Fruit fly (Drosophila melanogaster) whole organism, embryonic: ENCODE measurements around the gene Pi4KIIalpha.

ENCODE experiments used
- Asciz ChIP-seq: fragments of 200-800 bp; sonication (Bioruptor generic); optimal IDR thresholded peaks from 2 replicates; lab custom pipeline; 2017; ENCODE audit warnings: missing biosample characterization, mild to moderate bottlenecking, missing genetic modification characterization, missing genetic modification reagents
- B-H2 ChIP-seq: fragments of 200-800 bp; sonication (Bioruptor generic); optimal IDR thresholded peaks from 2 replicates; lab custom pipeline; 2018; ENCODE audit warnings: missing biosample characterization, mild to moderate bottlenecking, missing genetic modification characterization
- CG10209 ChIP-seq: fragments of 200-800 bp; sonication (Bioruptor generic); optimal IDR thresholded peaks from 3 replicates; lab custom pipeline; 2017; ENCODE audit warnings: missing biosample characterization, mild to moderate bottlenecking, missing genetic modification characterization, missing genetic modification reagents
- CG10267 ChIP-seq: fragments of 200-800 bp; sonication (Bioruptor generic); optimal IDR thresholded peaks from 2 replicates; lab custom pipeline; 2018; ENCODE audit warnings: missing biosample characterization, mild to moderate bottlenecking, missing genetic modification characterization, moderate library complexity
- CG10543 ChIP-seq: fragments of 200-800 bp; sonication (Bioruptor generic); optimal IDR thresholded peaks from 3 replicates; lab custom pipeline; 2017; ENCODE audit warnings: missing biosample characterization, mild to moderate bottlenecking, missing genetic modification characterization, moderate library complexity
- CG11504 ChIP-seq: fragments of 200-800 bp; sonication (Bioruptor generic); optimal IDR thresholded peaks from 3 replicates; lab custom pipeline; 2019; ENCODE audit warnings: missing biosample characterization, mild to moderate bottlenecking, missing genetic modification characterization, moderate library complexity
- CG12942 ChIP-seq: fragments of 200-800 bp; sonication (Bioruptor generic); optimal IDR thresholded peaks from 3 replicates; lab custom pipeline; 2016; ENCODE audit warnings: missing biosample characterization, missing genetic modification characterization
- CG13296 ChIP-seq: fragments of 200-800 bp; sonication (Bioruptor generic); optimal IDR thresholded peaks from 3 replicates; lab custom pipeline; 2018; ENCODE audit warnings: missing biosample characterization, mild to moderate bottlenecking, missing genetic modification characterization
- CG14667 ChIP-seq: fragments of 200-800 bp; sonication (Bioruptor generic); IDR thresholded peaks from 2 replicates; pipeline ENCODE4 v1.3.6; 2022; ENCODE audit warnings: missing biosample characterization, missing genetic modification characterization
- CG14860 ChIP-seq: fragments of 200-800 bp; sonication (Bioruptor generic); IDR thresholded peaks from 3 replicates; pipeline ENCODE4 v1.3.6; 2022; ENCODE audit warnings: missing biosample characterization, missing genetic modification characterization; ENCODE audit not compliant: partially characterized antibody
- CG15696 ChIP-seq: fragments of 200-800 bp; sonication (Bioruptor generic); optimal IDR thresholded peaks from 2 replicates; lab custom pipeline; 2019; ENCODE audit warnings: missing biosample characterization, mild to moderate bottlenecking, missing genetic modification characterization, moderate library complexity
- CG17186 ChIP-seq: fragments of 200-800 bp; sonication (Bioruptor generic); optimal IDR thresholded peaks from 3 replicates; lab custom pipeline; 2017; ENCODE audit warnings: missing biosample characterization, missing genetic modification reagents, missing genetic modification characterization
- CG17361 ChIP-seq: fragments of 200-800 bp; sonication (Bioruptor generic); IDR thresholded peaks from 3 replicates; pipeline ENCODE4 v1.3.6; 2022; ENCODE audit warnings: missing biosample characterization, missing genetic modification characterization
- CG17912 ChIP-seq: fragments of 200-800 bp; sonication (Bioruptor generic); optimal IDR thresholded peaks from 2 replicates; lab custom pipeline; 2018; ENCODE audit warnings: missing biosample characterization, mild to moderate bottlenecking, missing genetic modification characterization
- CG18011 ChIP-seq: fragments of 200-800 bp; sonication (Bioruptor generic); optimal IDR thresholded peaks from 2 replicates; lab custom pipeline; 2017; ENCODE audit warnings: missing biosample characterization, missing genetic modification characterization, mild to moderate bottlenecking, moderate library complexity, missing genotype
- CG18599 ChIP-seq: fragments of 200-800 bp; sonication (Bioruptor generic); optimal IDR thresholded peaks from 3 replicates; lab custom pipeline; 2017; ENCODE audit warnings: missing biosample characterization, missing genetic modification characterization, mild to moderate bottlenecking, moderate library complexity, missing genetic modification reagents
- CG2889 ChIP-seq: fragments of 200-800 bp; sonication (Bioruptor generic); IDR thresholded peaks from 3 replicates; pipeline ENCODE4 v1.3.6; 2022; ENCODE audit warnings: missing biosample characterization, missing genetic modification characterization
- CG4854 ChIP-seq: fragments of 200-800 bp; sonication (Bioruptor generic); optimal IDR thresholded peaks from 2 replicates; lab custom pipeline; 2016; ENCODE audit warnings: missing biosample characterization, missing genetic modification characterization, inconsistent platforms
- CG7928 ChIP-seq: fragments of 200-800 bp; sonication (Bioruptor generic); optimal IDR thresholded peaks from 2 replicates; lab custom pipeline; 2017; ENCODE audit warnings: missing biosample characterization, mild to moderate bottlenecking, missing genetic modification characterization
- CG8089 ChIP-seq: fragments of 200-800 bp; sonication (Bioruptor generic); optimal IDR thresholded peaks from 3 replicates; lab custom pipeline; 2016; ENCODE audit warnings: missing biosample characterization, missing genetic modification characterization
- D19A ChIP-seq: fragments of 200-800 bp; optimal IDR thresholded peaks from 3 replicates; lab custom pipeline; 2019; ENCODE audit warnings: missing biosample characterization, mild to moderate bottlenecking, missing genetic modification characterization, moderate library complexity
- Dad ChIP-seq: fragments of 200-800 bp; sonication (Bioruptor generic); optimal IDR thresholded peaks from 3 replicates; lab custom pipeline; 2016; ENCODE audit warnings: missing biosample characterization, missing genetic modification characterization
- Hey ChIP-seq: fragments of 200-800 bp; sonication (Bioruptor generic); optimal IDR thresholded peaks from 3 replicates; lab custom pipeline; 2018; ENCODE audit warnings: missing biosample characterization, mild to moderate bottlenecking, missing genetic modification characterization
- MESR4 ChIP-seq: fragments of 200-800 bp; sonication (Bioruptor generic); optimal IDR thresholded peaks from 2 replicates; lab custom pipeline; 2018; ENCODE audit warnings: missing biosample characterization, mild to moderate bottlenecking, missing genetic modification characterization, moderate library complexity
- Mrtf ChIP-seq: fragments of 200-800 bp; sonication (Bioruptor generic); IDR thresholded peaks from 3 replicates; pipeline ENCODE4 v1.3.6; 2022; ENCODE audit warnings: missing biosample characterization, missing genetic modification characterization
- Sin3A ChIP-seq: fragments of >200 bp; optimal IDR thresholded peaks from 2 replicates; lab custom pipeline; 2018
- Sry-β ChIP-seq: fragments of 200-800 bp; sonication (Bioruptor generic); optimal IDR thresholded peaks from 2 replicates; lab custom pipeline; 2018; ENCODE audit warnings: missing biosample characterization, mild to moderate bottlenecking, missing genetic modification characterization, moderate library complexity
- Vsx1 ChIP-seq: fragments of 200-800 bp; sonication (Bioruptor generic); optimal IDR thresholded peaks from 2 replicates; lab custom pipeline; 2017; ENCODE audit warnings: missing biosample characterization, mild to moderate bottlenecking, missing genetic modification characterization, missing genetic modification reagents
- Xbp1 ChIP-seq: fragments of 200-800 bp; sonication (Bioruptor generic); optimal IDR thresholded peaks from 3 replicates; lab custom pipeline; 2016; ENCODE audit warnings: missing biosample characterization, mild to moderate bottlenecking, missing genetic modification characterization
- ash1 ChIP-seq: fragments of 200-800 bp; sonication (Bioruptor generic); optimal IDR thresholded peaks from 2 replicates; lab custom pipeline; 2018; ENCODE audit warnings: missing biosample characterization, mild to moderate bottlenecking, missing genetic modification characterization
- bcd ChIP-seq: fragments of 200-800 bp; sonication (Bioruptor generic); optimal IDR thresholded peaks from 2 replicates; lab custom pipeline; 2017; ENCODE audit warnings: missing biosample characterization, mild to moderate bottlenecking, missing genetic modification characterization
- btn ChIP-seq: fragments of 200-800 bp; sonication (Bioruptor generic); optimal IDR thresholded peaks from 2 replicates; lab custom pipeline; 2016; ENCODE audit warnings: missing biosample characterization, missing genetic modification characterization
- cato ChIP-seq: fragments of 200-800 bp; sonication (Bioruptor generic); optimal IDR thresholded peaks from 2 replicates; lab custom pipeline; 2016; ENCODE audit warnings: missing biosample characterization, missing genetic modification characterization, borderline replicate concordance
- crol ChIP-seq: fragments of 200-800 bp; sonication (Bioruptor generic); IDR thresholded peaks from 2 replicates; pipeline ENCODE4 v1.3.6; 2022; ENCODE audit warnings: missing biosample characterization, missing genetic modification characterization
- crp ChIP-seq, 2 experiments: fragments of 200-800 bp; sonication (Bioruptor generic); optimal IDR thresholded peaks; 2 replicates in 1 of 2; 3 replicates in 1 of 2; lab custom pipeline; 2017; ENCODE audit warnings: missing biosample characterization in 2 of 2, missing genetic modification characterization in 2 of 2, mild to moderate bottlenecking in 1 of 2, moderate library complexity in 1 of 2
- dimm ChIP-seq: fragments of 200-800 bp; sonication (Bioruptor generic); IDR thresholded peaks from 2 replicates; pipeline ENCODE4 v1.3.6; 2022; ENCODE audit warnings: missing biosample characterization, missing genetic modification characterization
- fd96Cb ChIP-seq: fragments of 200-800 bp; sonication (Bioruptor generic); optimal IDR thresholded peaks from 2 replicates; lab custom pipeline; 2018; ENCODE audit warnings: missing biosample characterization, mild to moderate bottlenecking, missing genetic modification characterization, moderate library complexity
- ftz-f1 ChIP-seq: fragments of 200-800 bp; sonication (Bioruptor generic); optimal IDR thresholded peaks from 2 replicates; lab custom pipeline; 2016; ENCODE audit warnings: missing biosample characterization, missing genetic modification characterization
- gcm ChIP-seq: fragments of 200-800 bp; sonication (Bioruptor generic); optimal IDR thresholded peaks from 2 replicates; lab custom pipeline; 2019; ENCODE audit warnings: missing biosample characterization, mild to moderate bottlenecking, missing genetic modification characterization, moderate library complexity
- gsb-n ChIP-seq: fragments of 200-800 bp; sonication (Bioruptor generic); optimal IDR thresholded peaks from 3 replicates; lab custom pipeline; 2018; ENCODE audit warnings: missing biosample characterization, mild to moderate bottlenecking, missing genetic modification characterization
- insv ChIP-seq, 2 experiments: fragments of 200-800 bp; sonication (Bioruptor generic); optimal IDR thresholded peaks; 3 replicates each; lab custom pipeline; 2016 to 2018; ENCODE audit warnings: missing biosample characterization in 2 of 2, missing genetic modification characterization in 2 of 2
- nerfin-2 ChIP-seq: fragments of 200-800 bp; sonication (Bioruptor generic); IDR thresholded peaks from 2 replicates; pipeline ENCODE4 v1.3.6; 2022; ENCODE audit warnings: missing biosample characterization, missing genetic modification characterization; ENCODE audit not compliant: partially characterized antibody
- p53 ChIP-seq: fragments of 200-800 bp; sonication (Bioruptor generic); optimal IDR thresholded peaks from 2 replicates; lab custom pipeline; 2016; ENCODE audit warnings: missing biosample characterization, missing genetic modification characterization
- pum ChIP-seq: fragments of 200-800 bp; sonication (Bioruptor generic); optimal IDR thresholded peaks from 2 replicates; lab custom pipeline; 2016; ENCODE audit warnings: missing biosample characterization, missing genetic modification characterization
- pzg ChIP-seq: fragments of 200-800 bp; sonication (Bioruptor generic); optimal IDR thresholded peaks from 3 replicates; lab custom pipeline; 2018; ENCODE audit warnings: missing biosample characterization, mild to moderate bottlenecking, missing genetic modification characterization, moderate library complexity
- sc ChIP-seq, 3 experiments: fragments of >200 bp in 2 of 3; fragments of 200-800 bp in 1 of 3; sonication (Bioruptor generic) in 1 of 3; optimal IDR thresholded peaks; 2 replicates in 2 of 3; 3 replicates in 1 of 3; lab custom pipeline; 2017; ENCODE audit warnings: mild to moderate bottlenecking in 1 of 3, missing biosample characterization in 1 of 3, missing genetic modification characterization in 1 of 3, missing genetic modification reagents in 1 of 3
- sens ChIP-seq: fragments of 200-800 bp; sonication (Bioruptor generic); peaks from one replicate; lab custom pipeline; 2016; ENCODE audit warnings: missing biosample characterization, missing genetic modification characterization
- sqz ChIP-seq: fragments of 200-800 bp; sonication (Bioruptor generic); optimal IDR thresholded peaks from 3 replicates; lab custom pipeline; 2018; ENCODE audit warnings: missing biosample characterization, mild to moderate bottlenecking, missing genetic modification characterization
- toy ChIP-seq: fragments of 200-800 bp; sonication (Bioruptor generic); IDR thresholded peaks from 2 replicates; pipeline ENCODE4 v1.3.6; 2022; ENCODE audit warnings: missing biosample characterization, missing genetic modification characterization
- wdn ChIP-seq: fragments of 200-800 bp; sonication (Bioruptor generic); IDR thresholded peaks from 2 replicates; pipeline ENCODE4 v1.3.6; 2022; ENCODE audit warnings: missing biosample characterization, missing genetic modification characterization

Gene Pi4KIIalpha

dm6 chr3R:5518627-5519026 is 44.8 kb downstream of the Pi4KIIalpha start (continued):
- TF ChIP-seq CG7928 (GFP tag; lab: Kevin White, UChicago) (no peak), gcm (GFP tag; lab: Kevin White, UChicago) (peak; percentile 14), Sin3A (lab: Kevin White, UChicago) (no peak), CG12942 (GFP tag; lab: Kevin White, UChicago) (peak; percentile 39), CG18599 (no peak), CG18011 (GFP tag; lab: Kevin White, UChicago) (no peak), CG4854 (GFP tag; lab: Kevin White, UChicago) (no peak), Hey (tag; lab: Kevin White, UChicago) (no peak), ftz-f1 (GFP tag; lab: Kevin White, UChicago) (no peak), CG17186 (GFP tag; lab: Kevin White, UChicago) (no peak), sc (optimal IDR thresholded peaks at IDR 0.05; lab: Kevin White, UChicago) (no peak), sc (GFP tag; optimal IDR thresholded peaks at IDR 0.05; lab: Kevin White, UChicago) (peak; percentile 20), crol (peak; percentile 31; the same call in 1 of the 2 replicates), nerfin-2 (GFP tag; lab: Robert Waterston, UW) (no peak), CG17361 (GFP tag; lab: Robert Waterston, UW) (peak; percentile 71; the same call in 2 of the 3 replicates), Mrtf (0 out of 3 replicates have a peak, but pooled peaks have one; percentile 47), CG11504 (peak; percentile 61), CG10209 (GFP tag; lab: Kevin White, UChicago) (peak; percentile 38), CG13296 (GFP tag; lab: Kevin White, UChicago) (no peak), CG10543 (GFP tag; lab: Kevin White, UChicago) (no peak), pzg (GFP tag; lab: Kevin White, UChicago) (no peak), bcd (peak; percentile 15), fd96Cb (tag; lab: Kevin White, UChicago) (peak; percentile 39), B-H2 (GFP tag; lab: Kevin White, UChicago) (no peak), Vsx1 (GFP tag; lab: Kevin White, UChicago) (no peak), Sry-β (GFP tag; lab: Kevin White, UChicago) (peak; percentile 11), dimm (GFP tag; lab: Robert Waterston, UW) (no peak), CG8089 (GFP tag; lab: Kevin White, UChicago) (peak; percentile 53), CG15696 (tag; lab: Kevin White, UChicago) (no peak), Xbp1 (GFP tag; lab: Kevin White, UChicago) (peak; percentile 61), CG14667 (GFP tag; lab: Robert Waterston, UW) (no peak), cato (GFP tag; lab: Kevin White, UChicago) (no peak), CG2889 (peak; percentile 14; the same call in 1 of the 3 replicates), Dad (peak; percentile 49), CG17912 (no peak), CG14860 (GFP tag; lab: Robert Waterston, UW) (no peak), insv (GFP tag; optimal IDR thresholded peaks at IDR 0.05; lab: Kevin White, UChicago) (no peak), D19A (tag; lab: Kevin White, UChicago) (peak; percentile 46), toy (GFP tag; lab: Robert Waterston, UW) (no peak), btn (GFP tag; lab: Kevin White, UChicago) (no peak), gsb-n (peak; percentile 48), wdn (GFP tag; lab: Robert Waterston, UW) (no peak), pum (GFP tag; lab: Kevin White, UChicago) (peak; percentile 54), MESR4 (GFP tag; lab: Kevin White, UChicago) (no peak), CG10267 (tag; lab: Kevin White, UChicago) (peak; percentile 36), Asciz (GFP tag; lab: Kevin White, UChicago) (peak; percentile 10), crp (GFP tag; optimal IDR thresholded peaks at IDR 0.05; lab: Kevin White, UChicago) (no peak), sens (GFP tag; lab: Kevin White, UChicago) (peak; percentile 87), sqz (no peak), p53 (GFP tag; lab: Kevin White, UChicago) (no peak), ash1 (no peak)
